Worm (Caenorhabditis elegans) whole organism, late embryonic: ENCODE results near the gene D1044.4.

Experiments
- ceh-48 ChIP-seq: sonication (generic microtip); optimal IDR thresholded peaks from 2 replicates; lab custom pipeline; 2016; ENCODE audit warnings: missing genetic modification characterization, inconsistent platforms, missing compliant biosample characterization
- ceh-6 ChIP-seq: fragments of 200-800 bp; sonication (Bioruptor generic); optimal IDR thresholded peaks from 2 replicates; lab custom pipeline; 2018; ENCODE audit warnings: mild to moderate bottlenecking, missing genetic modification characterization, missing compliant biosample characterization
- elt-2 ChIP-seq: sonication (generic microtip); optimal IDR thresholded peaks from 2 replicates; lab custom pipeline; 2016; ENCODE audit warnings: missing genetic modification reagents, missing genetic modification characterization, missing compliant biosample characterization
- hlh-6 ChIP-seq: sonication (generic microtip); optimal IDR thresholded peaks from 2 replicates; lab custom pipeline; 2016; ENCODE audit warnings: missing genotype, missing genetic modification characterization, missing compliant biosample characterization
- nhr-11 ChIP-seq: fragments of 150-350 bp; optimal IDR thresholded peaks from 2 replicates; lab custom pipeline; 2014; ENCODE audit warnings: missing biosample characterization, missing genetic modification characterization
- pha-2 ChIP-seq: sonication (generic microtip); optimal IDR thresholded peaks from 2 replicates; lab custom pipeline; 2017; ENCODE audit warnings: mild to moderate bottlenecking, missing genetic modification characterization, missing compliant biosample characterization
- pha-4 ChIP-seq: fragments of 150-350 bp; optimal IDR thresholded peaks from 2 replicates; lab custom pipeline; 2018; ENCODE audit warnings: missing biosample characterization, missing genetic modification reagents, missing genetic modification characterization
- sox-4 ChIP-seq: sonication (generic microtip); optimal IDR thresholded peaks from 2 replicates; lab custom pipeline; 2017; ENCODE audit warnings: mild to moderate bottlenecking, missing genetic modification characterization, inconsistent platforms, missing compliant biosample characterization
- unc-42 ChIP-seq: sonication (generic microtip); optimal IDR thresholded peaks from 2 replicates; lab custom pipeline; 2016; ENCODE audit warnings: missing genotype, missing genetic modification characterization, missing compliant biosample characterization

DNA sequence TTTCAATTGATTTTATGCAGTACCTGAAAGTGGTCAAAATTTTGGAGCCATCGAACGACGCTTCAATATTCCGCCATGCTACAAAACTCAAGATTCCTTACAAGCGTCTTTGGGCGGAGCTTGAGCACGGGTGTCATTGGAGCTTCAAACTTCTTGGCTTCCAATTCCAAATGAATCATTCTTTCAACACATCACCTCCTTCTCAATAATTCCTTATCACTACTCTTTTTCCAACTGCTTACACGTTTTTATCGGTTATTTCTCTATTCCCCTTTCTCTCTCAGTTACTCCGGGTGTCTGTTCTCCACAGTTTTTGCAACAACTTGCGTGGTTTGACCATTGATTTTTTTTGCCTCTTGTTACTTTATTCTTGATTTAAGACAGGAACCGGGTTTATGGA is 24.9 kb upstream of the D1044.4 start, which contains the start of gene F09F7.5:
- TF ChIP-seq elt-2 (tag; lab: Kevin White, UChicago): peak; percentile 26
- no peak for TF ChIP-seq pha-2 (tag; lab: Kevin White, UChicago)
- no peak for TF ChIP-seq sox-4 (tag; lab: Kevin White, UChicago)
- TF ChIP-seq hlh-6 (tag; lab: Kevin White, UChicago): no peak
- TF ChIP-seq ceh-48 (tag; lab: Kevin White, UChicago): no peak
- no peak for TF ChIP-seq nhr-11 (tag; lab: Kevin White, UChicago)
- TF ChIP-seq ceh-6 (GFP tag; lab: Kevin White, UChicago): no peak
- TF ChIP-seq unc-42 (tag; lab: Kevin White, UChicago): no peak
- no peak for TF ChIP-seq pha-4
